Worm (Caenorhabditis elegans) whole organism, young adult: ENCODE measurements around the gene bath-7.
A peak's percentile ranks its signal among the peaks of the same experiment; 100 is the strongest.

ENCODE experiments used
- B0336.3 ChIP-seq: fragments of 200-800 bp; sonication (Bioruptor generic); IDR thresholded peaks from 2 replicates; pipeline ENCODE4 v1.3.6; 2022; ENCODE audit warnings: missing genetic modification characterization, missing compliant biosample characterization
- D2030.7 ChIP-seq: fragments of 200-800 bp; sonication (Bioruptor generic); IDR thresholded peaks from 2 replicates; pipeline ENCODE4 v1.3.6; 2022; ENCODE audit warnings: missing genetic modification reagents, missing genetic modification characterization, missing compliant biosample characterization
- F10E7.11 ChIP-seq: sonication (generic microtip); optimal IDR thresholded peaks from 2 replicates; lab custom pipeline; 2017; ENCODE audit warnings: mild to moderate bottlenecking, missing genetic modification characterization, moderate library complexity, missing compliant biosample characterization
- F37B4.10 ChIP-seq: fragments of 200-800 bp; sonication (Bioruptor generic); IDR thresholded peaks from 2 replicates; pipeline ENCODE4 v1.3.6; 2022; ENCODE audit warnings: missing genetic modification characterization, missing compliant biosample characterization
- F52B5.7 ChIP-seq: sonication (generic microtip); optimal IDR thresholded peaks from 2 replicates; lab custom pipeline; 2016; ENCODE audit warnings: mild to moderate bottlenecking, missing genetic modification characterization, missing compliant biosample characterization
- F55B11.4 ChIP-seq: sonication (generic microtip); optimal IDR thresholded peaks from 2 replicates; lab custom pipeline; 2016; ENCODE audit warnings: missing compliant biosample characterization, missing genetic modification characterization, borderline replicate concordance; ENCODE audit not compliant: insufficient read depth
- F57A8.1 ChIP-seq: fragments of 200-800 bp; sonication (Bioruptor generic); optimal IDR thresholded peaks from 2 replicates; lab custom pipeline; 2018; ENCODE audit warnings: mild to moderate bottlenecking, missing genetic modification characterization, moderate library complexity, missing compliant biosample characterization
- Y56A3A.18 ChIP-seq: fragments of 200-800 bp; sonication (Bioruptor generic); IDR thresholded peaks from 2 replicates; pipeline ENCODE4 v1.3.6; 2022; ENCODE audit warnings: missing genetic modification reagents, missing genetic modification characterization, missing compliant biosample characterization
- atf-7 ChIP-seq: sonication (generic microtip); optimal IDR thresholded peaks from 2 replicates; lab custom pipeline; 2017; ENCODE audit warnings: mild to moderate bottlenecking, missing genetic modification characterization, missing compliant biosample characterization
- attf-5 ChIP-seq: fragments of 200-800 bp; sonication (Bioruptor generic); optimal IDR thresholded peaks from 2 replicates; lab custom pipeline; 2018; ENCODE audit warnings: mild to moderate bottlenecking, missing genetic modification characterization, missing compliant biosample characterization
- cebp-1 ChIP-seq, 2 experiments: fragments of 200-800 bp in 1 of 2; sonication (Bioruptor generic) in 1 of 2; sonication (generic microtip) in 1 of 2; IDR thresholded peaks in 1 of 2; optimal IDR thresholded peaks in 1 of 2; 2 replicates each; pipeline versions ENCODE4 v1.3.6 to Lab custom; 2017 to 2022; ENCODE audit warnings: missing compliant biosample characterization in 2 of 2, missing genetic modification characterization in 2 of 2, mild to moderate bottlenecking in 1 of 2, missing genetic modification reagents in 1 of 2, moderate library complexity in 1 of 2
- ceh-79 ChIP-seq: sonication (generic microtip); optimal IDR thresholded peaks from 2 replicates; lab custom pipeline; 2017; ENCODE audit warnings: mild to moderate bottlenecking, missing genetic modification characterization, missing compliant biosample characterization
- die-1 ChIP-seq: sonication (generic microtip); optimal IDR thresholded peaks from 2 replicates; lab custom pipeline; 2016; ENCODE audit warnings: missing genotype, mild to moderate bottlenecking, missing genetic modification characterization, missing compliant biosample characterization
- efl-1 ChIP-seq: fragments of 150-350 bp; optimal IDR thresholded peaks from 2 replicates; lab custom pipeline; 2014; ENCODE audit warnings: missing biosample characterization, missing genetic modification reagents, missing genetic modification characterization
- egl-18 ChIP-seq: fragments of 200-800 bp; sonication (Bioruptor generic); IDR thresholded peaks from 2 replicates; pipeline ENCODE4 v1.3.6; 2022; ENCODE audit warnings: missing genetic modification reagents, missing genetic modification characterization, missing compliant biosample characterization
- ekl-4 ChIP-seq: fragments of 200-800 bp; sonication (Bioruptor generic); IDR thresholded peaks from 2 replicates; pipeline ENCODE4 v1.3.6; 2022; ENCODE audit warnings: missing genetic modification reagents, missing genetic modification characterization, missing compliant biosample characterization
- gei-17 ChIP-seq: fragments of 200-800 bp; sonication (Bioruptor generic); optimal IDR thresholded peaks from 2 replicates; lab custom pipeline; 2018; ENCODE audit warnings: mild to moderate bottlenecking, missing genetic modification characterization, missing compliant biosample characterization
- him-1 ChIP-seq: sonication (generic microtip); optimal IDR thresholded peaks from 2 replicates; lab custom pipeline; 2016; ENCODE audit warnings: missing genotype, missing genetic modification reagents, missing genetic modification characterization, missing compliant biosample characterization
- hsf-1 ChIP-seq: fragments of 200-800 bp; sonication (Bioruptor generic); IDR thresholded peaks from 2 replicates; pipeline ENCODE4 v1.3.6; 2022; ENCODE audit warnings: missing genetic modification reagents, missing genetic modification characterization, missing compliant biosample characterization
- let-526 ChIP-seq: fragments of 200-800 bp; sonication (Bioruptor generic); IDR thresholded peaks from 2 replicates; pipeline ENCODE4 v1.3.6; 2022; ENCODE audit warnings: missing genetic modification reagents, missing genetic modification characterization, missing compliant biosample characterization
- madf-8 ChIP-seq: fragments of 200-800 bp; sonication (Bioruptor generic); conservative IDR thresholded peaks from 2 replicates; pipeline ENCODE4 v1.3.6; 2022; ENCODE audit warnings: missing genetic modification reagents, missing genetic modification characterization, missing compliant biosample characterization
- nfya-1 ChIP-seq: sonication (generic microtip); optimal IDR thresholded peaks from 2 replicates; lab custom pipeline; 2017; ENCODE audit warnings: antibody characterized with exemption, missing compliant biosample characterization, missing genetic modification characterization, borderline replicate concordance; ENCODE audit not compliant: insufficient read depth
- nfyb-1 ChIP-seq: fragments of 200-800 bp; sonication (Bioruptor generic); IDR thresholded peaks from 2 replicates; pipeline ENCODE4 v1.3.6; 2022; ENCODE audit warnings: missing genetic modification reagents, missing genetic modification characterization, missing compliant biosample characterization
- nhr-179 ChIP-seq: sonication (generic microtip); optimal IDR thresholded peaks from 2 replicates; lab custom pipeline; 2016; ENCODE audit warnings: mild to moderate bottlenecking, missing genetic modification characterization, missing compliant biosample characterization
- nhr-80 ChIP-seq: sonication (generic microtip); optimal IDR thresholded peaks from 2 replicates; lab custom pipeline; 2016; ENCODE audit warnings: missing genetic modification characterization, missing compliant biosample characterization
- nhr-90 ChIP-seq: sonication (generic microtip); optimal IDR thresholded peaks from 2 replicates; lab custom pipeline; 2016; ENCODE audit warnings: missing genotype, mild to moderate bottlenecking, missing genetic modification characterization, missing compliant biosample characterization
- pha-4 ChIP-seq: fragments of 150-350 bp; sonication (generic microtip); optimal IDR thresholded peaks from 2 replicates; lab custom pipeline; 2014; ENCODE audit warnings: missing biosample characterization, missing genetic modification reagents, missing genetic modification characterization
- rpc-1 ChIP-seq, 2 experiments: fragments of 150-350 bp in 1 of 2; sonication (generic microtip) in 1 of 2; optimal IDR thresholded peaks; 2 replicates each; lab custom pipeline; 2014 to 2018; ENCODE audit warnings: missing biosample characterization in 1 of 2, missing genetic modification characterization in 1 of 2, missing genetic modification reagents in 1 of 2, missing genotype in 1 of 2
- snpc-1.1 ChIP-seq: sonication (generic microtip); optimal IDR thresholded peaks from 2 replicates; lab custom pipeline; 2017; ENCODE audit warnings: missing genetic modification characterization, mild to moderate bottlenecking, missing compliant biosample characterization, antibody characterized with exemption, moderate library complexity, missing genotype, missing genetic modification reagents; ENCODE audit not compliant: insufficient read depth
- snpc-1.3 ChIP-seq: sonication (generic microtip); optimal IDR thresholded peaks from 2 replicates; lab custom pipeline; 2017; ENCODE audit warnings: missing genetic modification characterization, mild to moderate bottlenecking, missing compliant biosample characterization, antibody characterized with exemption, moderate library complexity, missing genotype, missing genetic modification reagents; ENCODE audit not compliant: insufficient read depth
- snpc-3.4 ChIP-seq: sonication (generic microtip); optimal IDR thresholded peaks from 2 replicates; lab custom pipeline; 2017; ENCODE audit warnings: missing genetic modification characterization, mild to moderate bottlenecking, missing compliant biosample characterization, antibody characterized with exemption, moderate library complexity, missing genotype, missing genetic modification reagents
- snpc-4 ChIP-seq, 5 experiments: fragments of 150-350 bp in 1 of 5; sonication (generic microtip) in 4 of 5; optimal IDR thresholded peaks; 2 replicates each; lab custom pipeline; 2014 to 2018; ENCODE audit warnings: missing genetic modification characterization in 5 of 5, missing biosample characterization in 3 of 5, antibody characterized with exemption in 2 of 5, mild to moderate bottlenecking in 2 of 5, missing compliant biosample characterization in 2 of 5, missing genotype in 2 of 5, moderate library complexity in 2 of 5, missing genetic modification reagents in 1 of 5
- sptf-2 ChIP-seq: fragments of 200-800 bp; sonication (Bioruptor generic); optimal IDR thresholded peaks from 2 replicates; lab custom pipeline; 2018; ENCODE audit warnings: mild to moderate bottlenecking, missing genetic modification characterization, missing compliant biosample characterization
- tlf-1 ChIP-seq: fragments of 200-800 bp; sonication (Bioruptor generic); optimal IDR thresholded peaks from 2 replicates; lab custom pipeline; 2018; ENCODE audit warnings: mild to moderate bottlenecking, missing genetic modification characterization, missing compliant biosample characterization
- unc-130 ChIP-seq: sonication (generic microtip); optimal IDR thresholded peaks from 2 replicates; lab custom pipeline; 2016; ENCODE audit warnings: missing genetic modification reagents, missing genetic modification characterization, missing compliant biosample characterization
- unc-62 ChIP-seq: fragments of 150-350 bp; optimal IDR thresholded peaks from 2 replicates; lab custom pipeline; 2014; ENCODE audit warnings: missing biosample characterization, missing genetic modification reagents, missing genetic modification characterization
- xnd-1 ChIP-seq: sonication (generic microtip); optimal IDR thresholded peaks from 2 replicates; lab custom pipeline; 2016; ENCODE audit warnings: missing genotype, missing genetic modification reagents, missing genetic modification characterization, missing compliant biosample characterization
- zfh-2 ChIP-seq: fragments of 200-800 bp; sonication (Bioruptor generic); conservative IDR thresholded peaks from 2 replicates; pipeline ENCODE4 v1.3.6; 2022; ENCODE audit warnings: missing genetic modification reagents, missing genetic modification characterization, missing compliant biosample characterization
- ztf-26 ChIP-seq: sonication (generic microtip); optimal IDR thresholded peaks from 2 replicates; lab custom pipeline; 2017; ENCODE audit warnings: missing genetic modification characterization, missing compliant biosample characterization
- ztf-28 ChIP-seq: fragments of 200-800 bp; sonication (Bioruptor generic); IDR thresholded peaks from 2 replicates; pipeline ENCODE4 v1.3.6; 2022; ENCODE audit warnings: missing genetic modification reagents, missing genetic modification characterization, missing compliant biosample characterization
- ztf-3 ChIP-seq: fragments of 200-800 bp; sonication (Bioruptor generic); optimal IDR thresholded peaks from 2 replicates; lab custom pipeline; 2018; ENCODE audit warnings: mild to moderate bottlenecking, missing genetic modification characterization, missing compliant biosample characterization

The bath-7 gene

DNA sequence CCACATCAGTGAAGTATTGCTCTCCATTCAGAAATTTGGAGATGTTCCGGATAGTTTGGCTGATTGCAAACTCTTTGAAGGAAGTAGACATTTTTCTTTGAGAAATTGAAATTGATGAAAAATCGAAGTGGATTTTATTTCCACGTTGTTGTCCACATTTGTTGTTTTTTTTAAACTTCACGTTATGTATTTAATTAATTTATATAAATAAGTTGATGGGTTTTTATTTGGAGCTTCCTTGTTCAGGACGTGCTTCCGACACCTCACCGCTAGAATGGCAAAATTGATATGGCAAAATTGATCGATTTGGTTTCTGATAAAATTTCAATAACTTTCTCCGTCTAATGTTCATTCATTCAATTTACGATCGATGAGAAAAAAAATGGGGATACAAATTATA lies 25.5 kb upstream of the bath-7 start, which contains the start of gene math-48:
Gene math-48 (minus strand): TSS at position 101 of the 400 bp plus-strand sequence.
- TF ChIP-seq xnd-1 (tag; lab: Kevin White, UChicago) (no peak), die-1 (tag; lab: Kevin White, UChicago) (no peak), ztf-3 (GFP tag; lab: Kevin White, UChicago) (no peak), F37B4.10 (no peak), snpc-3.4 (tag; lab: Kevin White, UChicago) (no peak), rpc-1 (optimal IDR thresholded peaks at IDR 0.05; lab: Kevin White, UChicago) (no peak), rpc-1 (tag; optimal IDR thresholded peaks at IDR 0.05; lab: Kevin White, UChicago) (no peak), F10E7.11 (tag; lab: Kevin White, UChicago) (no peak), snpc-1.3 (tag; lab: Kevin White, UChicago) (no peak), snpc-4 (GFP tag; optimal IDR thresholded peaks at IDR 0.05; lab: Kevin White, UChicago) (no peak), snpc-4 (tag; optimal IDR thresholded peaks at IDR 0.05; lab: Kevin White, UChicago) (no peak)

- TF ChIP-seq hsf-1 (no peak), Y56A3A.18 (GFP tag; lab: Robert Waterston, UW) (no peak), madf-8 (GFP tag; lab: Robert Waterston, UW) (no peak), unc-62 (GFP tag; lab: Kevin White, UChicago) (no peak), ztf-26 (tag; lab: Kevin White, UChicago) (no peak), nhr-179 (tag; lab: Kevin White, UChicago) (no peak), tlf-1 (no peak), snpc-1.1 (tag; lab: Kevin White, UChicago) (no peak), F55B11.4 (no peak), ztf-3 (GFP tag; lab: Kevin White, UChicago) (no peak), gei-17 (no peak), ekl-4 (GFP tag; lab: Robert Waterston, UW) (no peak), attf-5 (no peak), B0336.3 (GFP tag; lab: Robert Waterston, UW) (no peak), snpc-1.3 (tag; lab: Kevin White, UChicago) (no peak)
- TF ChIP-seq, all 124 proteins: peak for 0
Observed at ce11 chrII:1945093-1945492, 24.2 kb upstream of the bath-7 start, which contains the start of gene ZK250.14. Gene ZK250.14, minus strand, starts transcription at chrII:1945193.

- no peak for TF ChIP-seq ceh-79 (tag; lab: Kevin White, UChicago)
- no peak for TF ChIP-seq ztf-26 (tag; lab: Kevin White, UChicago)
- TF ChIP-seq let-526, result no peak
- TF ChIP-seq atf-7 (tag; lab: Kevin White, UChicago), result no peak
- TF ChIP-seq nfya-1 (tag; lab: Kevin White, UChicago), result no peak
- no peak for TF ChIP-seq unc-130
Observed at ce11 chrII:1939652-1940051, 18.7 kb upstream of the bath-7 start, which contains the start of gene ZK250.13. Gene ZK250.13, minus strand, starts transcription at chrII:1939752.

DNA sequence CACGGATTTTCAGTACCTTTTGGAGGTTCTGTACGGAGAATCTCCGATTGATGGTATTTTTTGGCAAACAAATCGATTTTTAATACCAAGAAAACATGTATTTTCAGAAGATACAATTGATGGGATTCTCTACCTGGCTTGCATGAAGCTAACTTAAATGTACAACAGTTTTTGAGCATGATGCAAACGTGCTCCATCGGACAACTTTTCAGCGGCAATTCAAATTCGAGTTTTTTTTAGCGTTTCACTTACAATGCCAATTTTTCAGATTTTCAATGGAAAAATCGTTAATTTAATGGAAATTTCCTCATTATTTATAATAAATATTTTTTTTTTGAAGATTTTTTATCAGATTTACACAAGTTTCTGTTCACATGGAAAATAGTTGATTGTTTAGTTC lies 7.7 kb upstream of the bath-7 start:
- TF ChIP-seq cebp-1 (GFP tag; IDR thresholded peaks at IDR 0.05; lab: Robert Waterston, UW), result no peak
- TF ChIP-seq cebp-1 (tag; optimal IDR thresholded peaks at IDR 0.05; lab: Kevin White, UChicago), result no peak
- TF ChIP-seq efl-1 (GFP tag; lab: Kevin White, UChicago), result peak; percentile 19
- no peak for TF ChIP-seq zfh-2

ce11 chrII:1926162-1926561 lies 5.2 kb upstream of the bath-7 start, which contains the start of gene F52C6.2:
Gene F52C6.2, plus strand, starts transcription at chrII:1926462.
- no peak for TF ChIP-seq F57A8.1 (GFP tag; lab: Kevin White, UChicago)
- no peak for TF ChIP-seq ztf-28 (GFP tag; lab: Robert Waterston, UW)
- TF ChIP-seq nfyb-1, result no peak
- TF ChIP-seq egl-18, result no peak
- TF ChIP-seq him-1 (tag; lab: Kevin White, UChicago), result no peak
- no peak for TF ChIP-seq nhr-90 (tag; lab: Kevin White, UChicago)
- TF ChIP-seq D2030.7 (GFP tag; lab: Robert Waterston, UW), result no peak
- TF ChIP-seq F52B5.7, result no peak
- TF ChIP-seq madf-8 (GFP tag; lab: Robert Waterston, UW), result no peak
- no peak for TF ChIP-seq nhr-80 (tag; lab: Kevin White, UChicago)
- no peak for TF ChIP-seq pha-4 (tag; lab: Kevin White, UChicago)
- TF ChIP-seq sptf-2 (GFP tag; lab: Kevin White, UChicago), result no peak
